Fruit fly (Drosophila melanogaster): ENCODE data around the gene APC7.

DNA sequence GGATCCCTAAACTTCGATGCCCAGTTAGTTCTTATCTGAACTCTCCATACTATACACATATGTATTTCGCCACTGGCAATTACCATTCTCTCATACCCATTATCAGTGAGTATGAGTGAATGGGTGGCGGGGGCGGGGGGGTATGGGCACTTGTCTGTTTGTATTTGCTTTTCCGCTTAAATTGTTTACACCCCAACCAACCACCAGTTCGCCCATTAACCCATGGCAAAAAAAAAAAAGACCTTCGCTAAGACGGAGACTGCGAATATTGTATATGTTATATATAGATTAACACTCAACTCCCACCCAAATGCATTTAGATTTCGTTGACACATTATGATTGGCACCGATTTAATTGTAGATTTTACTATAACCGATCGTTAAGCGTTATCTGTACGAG is 4.8 kb upstream of the APC7 start:
- TF ChIP-seq lab (GFP tag; optimal IDR thresholded peaks at IDR 0.05), result peak; percentile 83
- TF ChIP-seq Atf3 (GFP tag; optimal IDR thresholded peaks at IDR 0.05), result no peak
- TF ChIP-seq CG8944 (GFP tag; optimal IDR thresholded peaks at IDR 0.05), result no peak
- TF ChIP-seq Blimp-1 (GFP tag; optimal IDR thresholded peaks at IDR 0.05), result no peak
- no peak for TF ChIP-seq aop (GFP tag; IDR thresholded peaks at IDR 0.05)
- TF ChIP-seq gcm2 (GFP tag; optimal IDR thresholded peaks at IDR 0.05), result no peak
- no peak for TF ChIP-seq az2 (GFP tag; optimal IDR thresholded peaks at IDR 0.05)
- TF ChIP-seq Med (GFP tag), result no peak
- TF ChIP-seq MBD-R2 (GFP tag; IDR thresholded peaks at IDR 0.05), result no peak; the same call in 1 of the 2 replicates
- no peak for TF ChIP-seq ara (GFP tag; IDR thresholded peaks at IDR 0.05)

Measured in whole organism, embryonic.